Worm (Caenorhabditis elegans): Measurements from ENCODE around the gene T09A5.15.

Gene T09A5.15

DNA sequence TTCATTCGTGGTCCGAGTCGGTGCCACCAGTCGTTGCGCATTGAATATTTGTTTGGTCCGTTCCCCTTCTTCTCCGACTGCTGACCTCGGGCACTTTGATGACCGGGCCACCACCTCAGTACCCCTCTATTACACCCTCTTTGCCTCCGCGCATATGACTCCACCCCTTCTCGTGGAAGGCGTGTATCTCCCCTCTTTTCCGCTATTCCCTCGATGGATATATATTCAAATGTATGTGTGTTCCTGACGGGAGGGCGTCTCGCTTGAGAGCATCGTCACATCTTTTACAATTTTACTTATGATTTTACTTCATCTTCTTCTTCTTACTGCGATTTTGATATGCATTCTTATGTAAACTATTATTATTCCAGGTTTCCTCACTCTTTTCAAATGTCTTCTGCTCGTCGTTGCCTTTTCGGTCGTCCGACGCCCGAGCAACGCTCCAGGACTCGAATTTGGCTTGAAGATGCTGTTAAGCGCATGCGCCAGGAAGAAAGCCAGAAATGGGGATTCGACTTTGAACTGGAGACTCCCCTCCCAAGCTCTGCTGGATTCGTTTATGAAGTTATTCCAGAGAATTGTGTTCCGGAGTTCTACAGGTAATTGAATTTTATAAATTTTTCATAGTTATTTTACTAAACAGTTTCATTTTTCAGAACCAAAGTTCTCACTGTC lies 46.8 kb upstream of the T09A5.15 start, which contains the start of gene cki-1 (continued):
- TF ChIP-seq nhr-232 (tag; optimal IDR thresholded peaks at IDR 0.05) (peak; percentile 22), unc-86 (tag; optimal IDR thresholded peaks at IDR 0.05) (no peak), nhr-11 (tag; optimal IDR thresholded peaks at IDR 0.05) (no peak), nfya-1 (tag; optimal IDR thresholded peaks at IDR 0.05) (no peak), ceh-19 (GFP tag; optimal IDR thresholded peaks at IDR 0.05) (peak; percentile 80), tbx-2 (tag; optimal IDR thresholded peaks at IDR 0.05) (peak; percentile 36), sdc-2 (tag; optimal IDR thresholded peaks at IDR 0.05) (peak; percentile 52), npax-4 (tag; optimal IDR thresholded peaks at IDR 0.05) (no peak), pha-4 (tag; optimal IDR thresholded peaks at IDR 0.05) (no peak), T23F11.4 (GFP tag; optimal IDR thresholded peaks at IDR 0.05) (no peak), syd-9 (tag; optimal IDR thresholded peaks at IDR 0.05) (peak; percentile 52), unc-3 (GFP tag; conservative IDR thresholded peaks at IDR 0.05) (no peak), unc-3 (tag; optimal IDR thresholded peaks at IDR 0.05) (no peak), hlh-30 (tag; optimal IDR thresholded peaks at IDR 0.05; ENCODE audit: insufficient read depth) (peak; percentile 74), pqm-1 (tag; optimal IDR thresholded peaks at IDR 0.05) (no peak), sox-2 (GFP tag; IDR thresholded peaks at IDR 0.05) (no peak), dmd-4 (tag; optimal IDR thresholded peaks at IDR 0.05; ENCODE audit: borderline replicate concordance) (no peak), ceh-2 (tag; optimal IDR thresholded peaks at IDR 0.05) (peak; percentile 55), pat-9 (tag; optimal IDR thresholded peaks at IDR 0.05) (no peak), ceh-24 (tag; optimal IDR thresholded peaks at IDR 0.05) (no peak), ref-2 (tag; optimal IDR thresholded peaks at IDR 0.05) (peak; percentile 15), ceh-45 (GFP tag; IDR thresholded peaks at IDR 0.05) (no peak), hlh-15 (tag; optimal IDR thresholded peaks at IDR 0.05) (no peak), pax-1 (tag; optimal IDR thresholded peaks at IDR 0.05) (no peak), hlh-8 (tag; optimal IDR thresholded peaks at IDR 0.05) (no peak), ttx-3 (tag; optimal IDR thresholded peaks at IDR 0.05) (no peak)

DNA sequence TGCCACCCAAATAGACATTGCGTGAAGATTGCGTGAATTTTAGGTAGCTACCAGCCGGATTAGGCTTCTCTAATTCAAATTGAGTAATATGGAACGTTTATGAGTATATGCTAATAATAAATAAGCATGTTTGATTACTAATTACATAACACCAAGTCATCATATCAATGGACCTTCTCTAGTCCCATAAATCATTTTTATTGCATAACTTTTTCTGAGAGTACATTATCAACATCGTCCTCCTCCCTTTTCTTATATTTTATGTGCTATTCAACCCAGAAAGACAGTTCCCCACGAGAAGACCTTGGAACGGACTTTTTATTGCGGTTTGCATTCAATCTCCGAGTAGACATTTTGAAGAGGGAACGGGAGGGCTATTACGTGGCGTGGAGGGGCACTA lies 45.4 kb upstream of the T09A5.15 start:
- TF ChIP-seq ama-1 (optimal IDR thresholded peaks at IDR 0.05) (peak; percentile 39), T23F11.4 (GFP tag; optimal IDR thresholded peaks at IDR 0.05) (no peak), nhr-232 (tag; optimal IDR thresholded peaks at IDR 0.05) (no peak), hlh-6 (tag; optimal IDR thresholded peaks at IDR 0.05) (no peak), hlh-15 (tag; optimal IDR thresholded peaks at IDR 0.05) (no peak), F13H6.1 (tag; optimal IDR thresholded peaks at IDR 0.05) (no peak), ceh-19 (GFP tag; optimal IDR thresholded peaks at IDR 0.05) (no peak), ahr-1 (tag; optimal IDR thresholded peaks at IDR 0.05) (no peak), sox-2 (GFP tag; IDR thresholded peaks at IDR 0.05) (no peak), lin-11 (tag; optimal IDR thresholded peaks at IDR 0.05) (no peak), ceh-18 (tag; optimal IDR thresholded peaks at IDR 0.05) (no peak), sdc-2 (tag; optimal IDR thresholded peaks at IDR 0.05) (peak; percentile 15), C38D4.7 (GFP tag; optimal IDR thresholded peaks at IDR 0.05) (no peak), unc-55 (GFP tag; optimal IDR thresholded peaks at IDR 0.05) (peak; percentile 1), gmeb-2 (tag; optimal IDR thresholded peaks at IDR 0.05) (no peak), elt-2 (tag; optimal IDR thresholded peaks at IDR 0.05) (peak; percentile 46), dmd-4 (tag; optimal IDR thresholded peaks at IDR 0.05; ENCODE audit: borderline replicate concordance) (no peak)

DNA sequence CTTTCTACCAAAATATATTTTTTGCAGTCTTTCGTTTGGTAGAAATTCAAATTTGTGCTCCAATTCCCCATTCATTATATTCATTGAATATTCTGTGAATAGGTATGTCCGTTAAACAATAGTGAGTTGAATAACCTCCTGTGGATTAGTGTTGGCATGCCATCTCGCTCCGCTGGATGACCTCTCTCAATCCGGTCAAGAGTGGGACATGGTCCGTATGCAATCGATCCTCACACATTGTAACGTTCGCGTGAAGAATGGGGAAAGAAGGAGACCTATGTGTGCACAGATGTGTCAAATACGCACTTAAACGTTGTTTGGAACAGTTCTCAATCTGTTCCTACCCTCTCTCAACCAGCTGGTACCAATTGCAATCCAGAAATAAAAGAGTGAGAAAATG lies 44.5 kb upstream of the T09A5.15 start:
- TF ChIP-seq hlh-30 (tag; optimal IDR thresholded peaks at IDR 0.05; ENCODE audit: insufficient read depth), result no peak
- TF ChIP-seq ceh-31 (tag; optimal IDR thresholded peaks at IDR 0.05), result peak; percentile 27

DNA sequence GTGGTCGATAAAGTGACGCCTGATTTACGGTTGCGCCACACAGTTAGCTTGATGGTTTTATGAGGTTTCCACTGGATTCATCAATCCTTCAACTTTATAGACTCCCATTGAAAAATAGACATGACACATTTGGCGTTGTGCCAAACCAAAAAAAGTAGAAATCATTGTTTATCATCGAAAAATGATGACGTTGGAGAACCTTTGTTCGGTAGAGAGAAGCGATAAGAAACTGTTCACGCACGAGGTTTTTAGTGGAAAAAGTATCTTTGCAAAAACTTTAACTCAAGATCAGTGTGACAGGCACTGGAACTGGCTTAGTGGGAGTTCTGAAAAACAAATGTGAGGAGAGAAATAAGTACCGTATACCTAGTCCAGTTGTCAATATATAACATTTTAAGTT lies 44.1 kb upstream of the T09A5.15 start:
- TF ChIP-seq dve-1 (tag; optimal IDR thresholded peaks at IDR 0.05) (no peak), ceh-9 (tag; optimal IDR thresholded peaks at IDR 0.05) (no peak), unc-3 (GFP tag; conservative IDR thresholded peaks at IDR 0.05) (no peak), unc-3 (tag; optimal IDR thresholded peaks at IDR 0.05) (no peak), hlh-13 (GFP tag; optimal IDR thresholded peaks at IDR 0.05) (no peak), madf-2 (tag; optimal IDR thresholded peaks at IDR 0.05) (no peak), nhr-232 (tag; optimal IDR thresholded peaks at IDR 0.05) (no peak), npax-4 (tag; optimal IDR thresholded peaks at IDR 0.05) (no peak), sox-2 (GFP tag; IDR thresholded peaks at IDR 0.05) (no peak), K09A11.1 (tag; optimal IDR thresholded peaks at IDR 0.05; ENCODE audit: insufficient read depth) (no peak), elt-4 (tag; optimal IDR thresholded peaks at IDR 0.05) (no peak), hlh-30 (tag; optimal IDR thresholded peaks at IDR 0.05; ENCODE audit: insufficient read depth) (no peak), elt-2 (tag; optimal IDR thresholded peaks at IDR 0.05) (no peak)

Measured in whole organism, late embryonic.